Worm (Caenorhabditis elegans): ENCODE measurements around the gene serp-1.2.

- TF ChIP-seq snpc-4 (tag; optimal IDR thresholded peaks at IDR 0.05) (no peak), M03D4.4 (tag; optimal IDR thresholded peaks at IDR 0.05) (peak; percentile 8), sem-2 (GFP tag; optimal IDR thresholded peaks at IDR 0.05) (no peak), hlh-1 (tag; optimal IDR thresholded peaks at IDR 0.05) (no peak), ceh-43 (GFP tag; optimal IDR thresholded peaks at IDR 0.05) (no peak), lsy-2 (tag; optimal IDR thresholded peaks at IDR 0.05) (no peak), nhr-28 (tag; optimal IDR thresholded peaks at IDR 0.05) (no peak)
Observed at ce11 chrIV:8183313-8183712, 42.2 kb upstream of the serp-1.2 start.
